Fruit fly (Drosophila melanogaster) whole organism, prepupa: Measurements from ENCODE around the gene CG3149.

ENCODE experiments used
- CG10631 ChIP-seq: fragments of 200-800 bp; sonication (Bioruptor generic); optimal IDR thresholded peaks from 2 replicates; lab custom pipeline; 2016; ENCODE audit warnings: missing biosample characterization, missing genetic modification characterization
- CG10669 ChIP-seq: fragments of 200-800 bp; sonication (Bioruptor generic); optimal IDR thresholded peaks from 3 replicates; lab custom pipeline; 2018; ENCODE audit warnings: missing biosample characterization, mild to moderate bottlenecking, missing genetic modification characterization, moderate library complexity
- CG11294 ChIP-seq: fragments of 200-800 bp; sonication (Bioruptor generic); IDR thresholded peaks from 2 replicates; pipeline ENCODE4 v1.3.6; 2022; ENCODE audit warnings: missing biosample characterization, missing genetic modification characterization
- CG11762 ChIP-seq: fragments of 200-800 bp; sonication (Bioruptor generic); optimal IDR thresholded peaks from 3 replicates; lab custom pipeline; 2016; ENCODE audit warnings: missing biosample characterization, missing genetic modification characterization; ENCODE audit not compliant: insufficient read depth
- CG11902 ChIP-seq: fragments of 200-800 bp; sonication (Bioruptor generic); optimal IDR thresholded peaks from 3 replicates; lab custom pipeline; 2016; ENCODE audit warnings: missing biosample characterization, missing genetic modification characterization
- CG1621 ChIP-seq: fragments of 200-800 bp; sonication (Bioruptor generic); optimal IDR thresholded peaks from 3 replicates; lab custom pipeline; 2018; ENCODE audit warnings: missing biosample characterization, mild to moderate bottlenecking, missing genetic modification characterization
- CG16779 ChIP-seq: fragments of 200-800 bp; sonication (Bioruptor generic); optimal IDR thresholded peaks from 3 replicates; lab custom pipeline; 2017; ENCODE audit warnings: missing biosample characterization, mild to moderate bottlenecking, missing genetic modification characterization
- CG31627 ChIP-seq: fragments of 200-800 bp; sonication (Bioruptor generic); optimal IDR thresholded peaks from 3 replicates; lab custom pipeline; 2016; ENCODE audit warnings: missing biosample characterization, missing genetic modification characterization
- CG32006 ChIP-seq: fragments of 200-800 bp; sonication (Bioruptor generic); optimal IDR thresholded peaks from 3 replicates; lab custom pipeline; 2017; ENCODE audit warnings: missing biosample characterization, mild to moderate bottlenecking, missing genetic modification characterization
- CG3919 ChIP-seq: fragments of 200-800 bp; sonication (Bioruptor generic); optimal IDR thresholded peaks from 3 replicates; lab custom pipeline; 2016; ENCODE audit warnings: missing biosample characterization, missing genetic modification characterization
- CG4318 ChIP-seq: fragments of 200-800 bp; sonication (Bioruptor generic); optimal IDR thresholded peaks from 3 replicates; lab custom pipeline; 2017; ENCODE audit warnings: missing biosample characterization, mild to moderate bottlenecking, missing genetic modification characterization
- CG6163 ChIP-seq: fragments of 200-800 bp; sonication (Bioruptor generic); IDR thresholded peaks from 3 replicates; pipeline ENCODE4 v1.3.6; 2022; ENCODE audit warnings: missing biosample characterization, missing genetic modification characterization
- CG6808 ChIP-seq: fragments of 200-800 bp; sonication (Bioruptor generic); optimal IDR thresholded peaks from 3 replicates; lab custom pipeline; 2017; ENCODE audit warnings: missing biosample characterization, missing genetic modification characterization, mild to moderate bottlenecking, moderate library complexity, missing genetic modification reagents
- CG6854 ChIP-seq: fragments of 200-800 bp; sonication (Bioruptor generic); optimal IDR thresholded peaks from 2 replicates; lab custom pipeline; 2017; ENCODE audit warnings: missing biosample characterization, mild to moderate bottlenecking, missing genetic modification characterization
- CG7368 ChIP-seq: fragments of 200-800 bp; sonication (Bioruptor generic); optimal IDR thresholded peaks from 3 replicates; lab custom pipeline; 2016; ENCODE audit warnings: missing biosample characterization, missing genetic modification characterization
- CG8319 ChIP-seq: fragments of 200-800 bp; sonication (Bioruptor generic); optimal IDR thresholded peaks from 3 replicates; lab custom pipeline; 2016; ENCODE audit warnings: missing biosample characterization, missing genetic modification characterization
- CG8632 ChIP-seq: fragments of 200-800 bp; sonication (Bioruptor generic); optimal IDR thresholded peaks from 3 replicates; lab custom pipeline; 2016; ENCODE audit warnings: missing biosample characterization, missing genetic modification characterization
- CG9139 ChIP-seq: fragments of 200-800 bp; sonication (Bioruptor generic); optimal IDR thresholded peaks from 3 replicates; lab custom pipeline; 2017; ENCODE audit warnings: missing biosample characterization, mild to moderate bottlenecking, missing genetic modification characterization
- Eip75B ChIP-seq: fragments of 200-800 bp; sonication (Bioruptor generic); optimal IDR thresholded peaks from 3 replicates; lab custom pipeline; 2016; ENCODE audit warnings: missing biosample characterization, missing genetic modification characterization
- Eip78C ChIP-seq: fragments of 200-800 bp; sonication (Bioruptor generic); peaks from one replicate; lab custom pipeline; 2016; ENCODE audit warnings: missing biosample characterization, missing genetic modification characterization
- Ets21C ChIP-seq: fragments of 200-800 bp; sonication (Bioruptor generic); optimal IDR thresholded peaks from 3 replicates; lab custom pipeline; 2016; ENCODE audit warnings: missing biosample characterization, missing genetic modification characterization
- Ets96B ChIP-seq: fragments of 200-800 bp; optimal IDR thresholded peaks from 2 replicates; lab custom pipeline; 2019; ENCODE audit warnings: missing biosample characterization, mild to moderate bottlenecking, missing genetic modification characterization, moderate library complexity
- Gug ChIP-seq: fragments of 200-800 bp; sonication (Bioruptor generic); IDR thresholded peaks from 2 replicates; pipeline ENCODE4 v1.3.6; 2022; ENCODE audit warnings: missing biosample characterization, missing genetic modification characterization
- Hr38 ChIP-seq: sonication (Bioruptor generic); optimal IDR thresholded peaks from 2 replicates; lab custom pipeline; 2016; ENCODE audit warnings: missing biosample characterization, missing genetic modification characterization
- Hr39 ChIP-seq: fragments of 200-800 bp; sonication (Bioruptor generic); optimal IDR thresholded peaks from 2 replicates; lab custom pipeline; 2016; ENCODE audit warnings: missing biosample characterization, missing genetic modification characterization
- Hr4 ChIP-seq: fragments of 200-800 bp; sonication (Bioruptor generic); optimal IDR thresholded peaks from 3 replicates; lab custom pipeline; 2016; ENCODE audit warnings: missing biosample characterization, missing genetic modification characterization
- Lpt ChIP-seq: fragments of 200-800 bp; sonication (Bioruptor generic); optimal IDR thresholded peaks from 3 replicates; lab custom pipeline; 2016; ENCODE audit warnings: missing biosample characterization, missing genetic modification characterization
- Smox ChIP-seq: fragments of 200-800 bp; sonication (Bioruptor generic); optimal IDR thresholded peaks from 3 replicates; lab custom pipeline; 2016; ENCODE audit warnings: missing biosample characterization, missing genetic modification characterization
- Sox14 ChIP-seq: fragments of 200-800 bp; sonication (Bioruptor generic); optimal IDR thresholded peaks from 3 replicates; lab custom pipeline; 2016; ENCODE audit warnings: missing biosample characterization, missing genetic modification characterization
- Sox15 ChIP-seq: fragments of 200-800 bp; sonication (Bioruptor generic); optimal IDR thresholded peaks from 3 replicates; lab custom pipeline; 2016; ENCODE audit warnings: missing biosample characterization, missing genetic modification characterization
- achi ChIP-seq: fragments of 200-800 bp; sonication (Bioruptor generic); optimal IDR thresholded peaks from 3 replicates; lab custom pipeline; 2016; ENCODE audit warnings: missing biosample characterization, missing genetic modification characterization
- acj6 ChIP-seq: fragments of 200-800 bp; sonication (Bioruptor generic); optimal IDR thresholded peaks from 3 replicates; lab custom pipeline; 2016; ENCODE audit warnings: missing biosample characterization, missing genetic modification characterization
- dac ChIP-seq: fragments of 200-800 bp; sonication (Bioruptor generic); optimal IDR thresholded peaks from 2 replicates; lab custom pipeline; 2017; ENCODE audit warnings: missing biosample characterization, mild to moderate bottlenecking, missing genetic modification characterization
- dsx ChIP-seq: fragments of 200-800 bp; optimal IDR thresholded peaks from 3 replicates; lab custom pipeline; 2019; ENCODE audit warnings: missing biosample characterization, mild to moderate bottlenecking, missing genetic modification characterization, moderate library complexity; ENCODE audit not compliant: poor library complexity, severe bottlenecking
- esn ChIP-seq: fragments of 200-800 bp; sonication (Bioruptor generic); optimal IDR thresholded peaks from 2 replicates; lab custom pipeline; 2016; ENCODE audit warnings: missing biosample characterization, mild to moderate bottlenecking, missing genetic modification characterization, moderate library complexity
- fd85E ChIP-seq: fragments of 200-800 bp; sonication (Bioruptor generic); optimal IDR thresholded peaks from 3 replicates; lab custom pipeline; 2016; ENCODE audit warnings: missing biosample characterization, missing genetic modification characterization
- fkh ChIP-seq: fragments of 200-800 bp; sonication (Bioruptor generic); optimal IDR thresholded peaks from 3 replicates; lab custom pipeline; 2017; ENCODE audit warnings: missing biosample characterization, mild to moderate bottlenecking, missing genetic modification characterization, moderate library complexity
- lz ChIP-seq: fragments of 200-800 bp; sonication (Bioruptor generic); optimal IDR thresholded peaks from 3 replicates; lab custom pipeline; 2016; ENCODE audit warnings: missing biosample characterization, missing genetic modification characterization
- net ChIP-seq: fragments of 200-800 bp; sonication (Bioruptor generic); optimal IDR thresholded peaks from 3 replicates; lab custom pipeline; 2016; ENCODE audit warnings: missing biosample characterization, missing genetic modification characterization
- pdm3 ChIP-seq: fragments of 200-800 bp; sonication (Bioruptor generic); optimal IDR thresholded peaks from 3 replicates; lab custom pipeline; 2016; ENCODE audit warnings: missing biosample characterization, missing genetic modification characterization
- spab ChIP-seq: fragments of 200-800 bp; sonication (Bioruptor generic); optimal IDR thresholded peaks from 2 replicates; lab custom pipeline; 2017; ENCODE audit warnings: missing biosample characterization, mild to moderate bottlenecking, missing genetic modification characterization, missing genetic modification reagents
- ss ChIP-seq, 2 experiments: fragments of 200-800 bp; sonication (Bioruptor generic); optimal IDR thresholded peaks; 2 replicates in 1 of 2; 3 replicates in 1 of 2; lab custom pipeline; 2017 to 2018; ENCODE audit warnings: mild to moderate bottlenecking in 2 of 2, missing biosample characterization in 2 of 2, missing genetic modification characterization in 2 of 2, moderate library complexity in 1 of 2
- topi ChIP-seq: fragments of 200-800 bp; sonication (Bioruptor generic); optimal IDR thresholded peaks from 3 replicates; lab custom pipeline; 2016; ENCODE audit warnings: missing biosample characterization, missing genetic modification characterization
- vri ChIP-seq: fragments of 200-800 bp; sonication (Bioruptor generic); optimal IDR thresholded peaks from 3 replicates; lab custom pipeline; 2016; ENCODE audit warnings: missing biosample characterization, mild to moderate bottlenecking, missing genetic modification characterization

Gene CG3149

DNA sequence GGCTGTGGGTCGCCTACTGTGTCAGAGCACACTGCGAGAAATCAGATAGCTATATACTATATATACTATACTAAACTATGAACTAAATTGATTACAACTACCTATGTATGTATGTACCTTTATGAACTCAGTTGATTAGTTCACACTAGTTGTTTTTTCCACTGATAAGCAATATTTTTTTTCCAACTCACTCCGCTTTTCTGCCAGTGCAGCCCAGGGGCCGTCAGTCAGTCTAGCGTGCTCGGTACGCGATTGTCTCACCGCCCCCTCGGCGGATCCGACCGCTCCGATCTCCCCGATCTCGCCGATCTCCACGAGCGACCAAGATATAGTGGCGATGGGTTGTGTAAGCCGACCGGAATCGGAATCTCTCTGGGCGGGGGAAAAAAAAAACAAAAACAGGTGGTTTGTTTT lies 10.9 kb upstream of the CG3149 start (continued):
- TF ChIP-seq dsx (GFP tag; lab: Kevin White, UChicago) (peak; percentile 73), CG11762 (GFP tag; lab: Kevin White, UChicago) (peak; percentile 59), CG9139 (peak; percentile 71), pdm3 (GFP tag; lab: Kevin White, UChicago) (peak; percentile 46), CG32006 (GFP tag; lab: Kevin White, UChicago) (peak; percentile 83), Sox14 (GFP tag; lab: Kevin White, UChicago) (peak; percentile 16), Ets21C (no peak), achi (GFP tag; lab: Kevin White, UChicago) (peak; percentile 54), CG11294 (GFP tag; lab: Robert Waterston, UW) (peak; percentile 91), topi (GFP tag; lab: Kevin White, UChicago) (peak; percentile 33), Sox15 (peak; percentile 2), CG10669 (peak; percentile 76), net (GFP tag; lab: Kevin White, UChicago) (peak; percentile 52), CG31627 (no peak), fkh (GFP tag; lab: Kevin White, UChicago) (no peak), vri (GFP tag; lab: Kevin White, UChicago) (no peak)
- TF ChIP-seq, all 60 proteins: peak for 46

DNA sequence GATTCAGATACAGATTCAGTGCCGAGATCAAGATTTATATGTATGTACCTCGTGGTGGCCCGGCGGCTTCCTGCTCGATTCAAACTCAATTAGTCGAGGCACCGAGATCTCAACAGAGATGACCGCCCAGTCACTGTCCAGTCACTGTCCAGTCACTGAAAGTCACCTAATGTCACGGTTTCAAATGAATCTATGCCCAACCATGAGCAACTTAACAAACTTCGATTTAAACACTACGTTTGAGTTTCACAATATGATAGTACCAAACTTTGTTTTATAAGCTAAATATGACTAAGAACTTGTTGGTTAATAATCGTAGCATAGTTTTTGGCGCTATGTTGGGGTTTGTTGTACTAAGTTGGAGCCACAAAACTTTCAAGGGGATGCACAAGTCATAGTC lies 10.1 kb upstream of the CG3149 start:
- TF ChIP-seq Hr39 (GFP tag; lab: Kevin White, UChicago): no peak
- TF ChIP-seq fd85E: no peak
- TF ChIP-seq ss (GFP tag; optimal IDR thresholded peaks at IDR 0.05; lab: Kevin White, UChicago): no peak
- TF ChIP-seq CG11902 (GFP tag; lab: Kevin White, UChicago): no peak

DNA sequence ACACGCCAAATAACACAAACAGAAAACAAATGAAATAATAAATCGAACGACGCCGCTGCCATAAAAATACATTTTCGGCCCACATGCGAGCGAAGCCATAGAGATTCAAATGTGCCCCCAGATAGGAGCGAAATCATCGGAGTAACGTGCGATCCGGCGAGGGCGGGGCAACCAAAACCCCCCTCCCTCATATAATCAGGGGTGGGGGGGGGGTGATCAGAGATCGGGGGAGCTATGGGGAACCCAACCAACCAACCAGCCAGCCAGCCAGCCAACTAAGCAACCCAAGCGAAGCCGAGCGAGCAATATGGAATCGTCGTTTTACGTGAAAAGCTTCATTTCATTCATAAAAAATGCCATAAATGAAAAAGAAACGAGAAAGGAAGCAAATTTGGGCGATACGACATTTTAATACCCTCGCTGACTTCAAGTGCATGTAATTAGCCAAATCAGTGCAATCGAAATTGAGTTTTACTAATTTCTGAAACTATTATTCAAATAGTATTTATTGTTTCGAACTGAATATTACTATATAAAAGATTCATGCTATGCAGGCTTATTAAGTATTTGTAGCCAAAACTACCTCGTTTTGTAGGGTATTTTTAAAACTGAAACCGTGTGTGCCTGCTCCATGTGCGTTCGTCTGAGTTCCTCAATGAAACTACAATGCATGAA lies 5.0 kb upstream of the CG3149 start:
- TF ChIP-seq CG11294 (GFP tag; lab: Robert Waterston, UW) (no peak), Lpt (peak; percentile 53), dsx (GFP tag; lab: Kevin White, UChicago) (peak; percentile 60), CG10669 (peak; percentile 64), CG11902 (GFP tag; lab: Kevin White, UChicago) (peak; percentile 24), Gug (GFP tag; lab: Robert Waterston, UW) (peak; percentile 57), vri (GFP tag; lab: Kevin White, UChicago) (peak; percentile 56), esn (GFP tag; lab: Kevin White, UChicago) (peak; percentile 71), CG4318 (GFP tag; lab: Kevin White, UChicago) (peak; percentile 53), Hr4 (GFP tag; lab: Kevin White, UChicago) (peak; percentile 75), Sox14 (GFP tag; lab: Kevin White, UChicago) (peak; percentile 66), CG3919 (GFP tag; lab: Kevin White, UChicago) (peak; percentile 70), Eip75B (GFP tag; lab: Kevin White, UChicago) (peak; percentile 69), CG32006 (GFP tag; lab: Kevin White, UChicago) (peak; percentile 81), ss (GFP tag; optimal IDR thresholded peaks at IDR 0.05; lab: Kevin White, UChicago) (peak; percentile 2 to 60), CG16779 (tag; lab: Kevin White, UChicago) (peak; percentile 37), acj6 (GFP tag; lab: Kevin White, UChicago) (peak; percentile 67), CG8319 (GFP tag; lab: Kevin White, UChicago) (peak; percentile 21), topi (GFP tag; lab: Kevin White, UChicago) (peak; percentile 74), CG6854 (GFP tag; lab: Kevin White, UChicago) (no peak), Sox15 (peak; percentile 44), Eip78C (peak; percentile 93), CG6163 (GFP tag; lab: Robert Waterston, UW) (peak; percentile 63; the same call in 2 of the 3 replicates), Ets96B (tag; lab: Kevin White, UChicago) (peak; percentile 60), dac (GFP tag; lab: Kevin White, UChicago) (no peak), spab (GFP tag; lab: Kevin White, UChicago) (peak; percentile 42), CG7368 (GFP tag; lab: Kevin White, UChicago) (peak; percentile 48), fkh (GFP tag; lab: Kevin White, UChicago) (no peak), net (GFP tag; lab: Kevin White, UChicago) (peak; percentile 35), Smox (GFP tag; lab: Kevin White, UChicago) (peak; percentile 63), lz (peak; percentile 61), CG8632 (GFP tag; lab: Kevin White, UChicago) (peak; percentile 45), CG10631 (peak; percentile 60), fd85E (no peak), CG1621 (tag; lab: Kevin White, UChicago) (peak; percentile 49), Hr38 (GFP tag; lab: Kevin White, UChicago) (no peak), CG31627 (peak; percentile 61), CG6808 (peak; percentile 44)
